Fruit fly (Drosophila melanogaster): ENCODE measurements around the gene Top1.

The Top1 gene

DNA sequence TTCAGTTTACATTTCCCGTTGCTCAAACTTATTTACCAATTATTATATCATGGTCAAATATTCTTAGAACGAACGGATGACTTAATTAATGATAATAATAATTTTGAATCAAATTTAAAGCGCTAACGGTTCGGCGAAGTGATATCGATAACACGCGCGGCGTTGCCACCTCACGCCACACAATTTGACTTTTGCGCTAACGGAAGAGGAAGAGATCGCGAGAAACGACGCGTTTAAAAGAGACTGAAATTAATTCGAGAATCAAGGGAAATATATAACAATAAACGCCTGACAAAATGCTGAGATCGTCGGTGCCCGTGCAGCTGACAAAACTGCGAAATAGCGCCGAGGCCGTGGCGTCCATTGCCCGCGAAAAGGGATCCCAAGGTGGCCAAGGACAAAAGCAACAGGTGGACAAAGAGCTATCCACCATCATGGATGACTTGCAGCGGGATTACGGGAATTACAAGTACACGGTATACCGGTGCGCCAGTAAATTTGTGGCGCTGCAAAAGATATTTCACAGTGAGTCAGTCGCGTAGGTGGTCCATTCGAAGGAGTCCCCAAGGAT lies 9.0 kb downstream of the Top1 start, which contains the start of gene dah (continued):
- peak; percentile 46 for TF ChIP-seq CG1603 (tag; optimal IDR thresholded peaks at IDR 0.05)
- TF ChIP-seq CG15514 (GFP tag; optimal IDR thresholded peaks at IDR 0.05), result peak; percentile 49
- peak; percentile 39 for TF ChIP-seq stwl (tag; optimal IDR thresholded peaks at IDR 0.05)
- TF ChIP-seq crp (GFP tag; optimal IDR thresholded peaks at IDR 0.05), result peak in 1 of 2 experiments; percentile 33
- 0 out of 2 replicates have a peak, but pooled peaks have one; percentile 18 for TF ChIP-seq Scr (GFP tag; IDR thresholded peaks at IDR 0.05; ENCODE audit: partially characterized antibody)
- TF ChIP-seq YL-1 (GFP tag; optimal IDR thresholded peaks at IDR 0.05), result peak; percentile 30
- TF ChIP-seq Doc3 (GFP tag; IDR thresholded peaks at IDR 0.05; ENCODE audit: partially characterized antibody), result peak; percentile 23; the same call in 1 of the 3 replicates
- TF ChIP-seq trem (tag; optimal IDR thresholded peaks at IDR 0.05), result peak; percentile 35
- no peak for TF ChIP-seq CG4424 (GFP tag; optimal IDR thresholded peaks at IDR 0.05)
- no peak for TF ChIP-seq C15 (GFP tag; IDR thresholded peaks at IDR 0.05)
- TF ChIP-seq Med (GFP tag), result peak; percentile 25
- peak; percentile 89 for TF ChIP-seq E2f2 (GFP tag; IDR thresholded peaks at IDR 0.05)
- TF ChIP-seq pzg (GFP tag; optimal IDR thresholded peaks at IDR 0.05), result peak; percentile 56
- peak; percentile 95 for TF ChIP-seq Myb (GFP tag; optimal IDR thresholded peaks at IDR 0.05)
- TF ChIP-seq CG11695 (GFP tag; IDR thresholded peaks at IDR 0.05), result no peak
- no peak for TF ChIP-seq Vsx1 (GFP tag; optimal IDR thresholded peaks at IDR 0.05)
- peak; percentile 79 for TF ChIP-seq Dref (GFP tag; IDR thresholded peaks at IDR 0.05)
- TF ChIP-seq bbx (GFP tag; IDR thresholded peaks at IDR 0.05; ENCODE audit: partially characterized antibody), result peak; percentile 44

DNA sequence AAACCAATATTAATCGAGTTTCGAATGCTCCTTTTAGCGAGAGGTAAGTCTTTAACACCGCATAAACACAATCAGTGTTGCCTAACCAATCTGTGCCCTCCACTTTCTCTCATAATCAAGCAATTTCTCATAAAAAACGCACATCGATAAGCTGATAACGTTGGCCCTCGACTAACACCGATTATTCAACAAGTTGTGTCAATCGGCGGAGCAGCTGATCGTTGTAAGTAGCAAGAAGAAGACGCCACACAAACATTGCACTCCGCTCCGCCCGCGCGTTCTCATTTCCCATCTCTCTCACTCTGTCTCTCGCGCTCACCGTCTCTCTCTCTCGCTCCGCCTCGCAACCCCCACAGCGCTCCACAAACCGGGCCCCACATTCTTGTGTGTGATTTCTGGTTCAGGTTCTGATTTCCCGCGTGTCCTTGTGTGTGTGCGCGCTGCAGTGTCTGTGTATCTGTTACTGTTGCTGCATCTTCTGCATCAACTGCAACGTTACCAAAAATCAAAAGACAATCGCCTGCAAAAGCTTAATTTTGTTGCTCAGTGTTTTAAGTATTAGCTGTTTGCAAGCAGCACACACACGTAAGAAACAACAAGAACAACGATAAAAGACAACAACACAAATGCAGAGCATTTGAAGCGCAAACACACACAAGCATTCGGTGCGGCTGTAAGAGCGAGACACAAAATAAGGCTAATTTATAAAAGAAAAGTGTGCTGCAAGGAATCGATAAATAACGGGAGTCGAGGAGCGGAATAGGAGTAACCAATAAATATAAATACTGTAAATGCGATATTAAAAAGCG lies 14.0 kb downstream of the Top1 start, which contains the start of the genes CG9114 and HDAC6:
TSS of gene CG9114 (minus strand) at position 89 of the 809 bp plus-strand sequence.
TSS of gene HDAC6 (plus strand) at position 245 of the 809 bp plus-strand sequence.
- TF ChIP-seq CG17186 (GFP tag; optimal IDR thresholded peaks at IDR 0.05) (peak; percentile 11), HLHmδ (GFP tag; optimal IDR thresholded peaks at IDR 0.05) (peak; percentile 7), Bgb (GFP tag; IDR thresholded peaks at IDR 0.05; ENCODE audit: partially characterized antibody) (peak; percentile 79), CHES-1-like (GFP tag; optimal IDR thresholded peaks at IDR 0.05) (peak; percentile 26), CG18476 (GFP tag; optimal IDR thresholded peaks at IDR 0.05) (no peak), CG10462 (GFP tag; optimal IDR thresholded peaks at IDR 0.05) (no peak), pzg (GFP tag; optimal IDR thresholded peaks at IDR 0.05) (peak; percentile 54), Dbx (GFP tag; IDR thresholded peaks at IDR 0.05) (peak; percentile 48; the same call in 1 of the 3 replicates), ci (GFP tag; IDR thresholded peaks at IDR 0.05) (peak; percentile 64), Dref (GFP tag; IDR thresholded peaks at IDR 0.05) (peak; percentile 74), CG5245 (GFP tag; optimal IDR thresholded peaks at IDR 0.05) (no peak), nom (GFP tag; optimal IDR thresholded peaks at IDR 0.05) (peak; percentile 29), chn (GFP tag; optimal IDR thresholded peaks at IDR 0.05) (peak; percentile 38), CG11504 (tag; optimal IDR thresholded peaks at IDR 0.05) (no peak), Aef1 (GFP tag; IDR thresholded peaks at IDR 0.05) (peak; percentile 56; the same call in 2 of the 3 replicates), Trl (optimal IDR thresholded peaks at IDR 0.05) (peak; percentile 74 to 81), Trl (GFP tag; optimal IDR thresholded peaks at IDR 0.05) (peak; percentile 38), jing (GFP tag; optimal IDR thresholded peaks at IDR 0.05) (no peak), ash1 (GFP tag; optimal IDR thresholded peaks at IDR 0.05) (no peak), chinmo (GFP tag; IDR thresholded peaks at IDR 0.05; ENCODE audit: partially characterized antibody) (peak; percentile 97), sd (tag; optimal IDR thresholded peaks at IDR 0.05) (peak; percentile 96), Opbp (GFP tag; IDR thresholded peaks at IDR 0.05; ENCODE audit: partially characterized antibody) (peak; percentile 72; the same call in 2 of the 3 replicates), CG4360 (GFP tag; IDR thresholded peaks at IDR 0.05) (peak; percentile 57), E2f2 (GFP tag; IDR thresholded peaks at IDR 0.05) (peak; percentile 79), CG8290 (GFP tag; optimal IDR thresholded peaks at IDR 0.05) (peak; percentile 6), CG8290 (tag; optimal IDR thresholded peaks at IDR 0.05) (peak; percentile 40 to 60), hbn (GFP tag; IDR thresholded peaks at IDR 0.05; ENCODE audit: partially characterized antibody) (peak; percentile 80), unc-4 (GFP tag; IDR thresholded peaks at IDR 0.05; ENCODE audit: partially characterized antibody) (peak; percentile 91), CTCF (GFP tag; optimal IDR thresholded peaks at IDR 0.05) (no peak), stwl (tag; optimal IDR thresholded peaks at IDR 0.05) (peak; percentile 38), ken (GFP tag; IDR thresholded peaks at IDR 0.05) (0 out of 3 replicates have a peak, but pooled peaks have one; percentile 14), dm (GFP tag; optimal IDR thresholded peaks at IDR 0.05) (peak; percentile 32), cg (GFP tag; optimal IDR thresholded peaks at IDR 0.05) (peak; percentile 89)
